Fruit fly (Drosophila melanogaster) whole organism, embryonic: ENCODE measurements around the gene CG32137.
A peak's percentile ranks its signal among the peaks of the same experiment; 100 is the strongest.

ENCODE experiments used
- ATbp ChIP-seq: fragments of 200-800 bp; sonication (Bioruptor generic); optimal IDR thresholded peaks from 2 replicates; lab custom pipeline; 2017; ENCODE audit warnings: missing biosample characterization, mild to moderate bottlenecking, missing genetic modification characterization, missing genetic modification reagents
- Adf1 ChIP-seq: fragments of 200-800 bp; sonication (Bioruptor generic); IDR thresholded peaks from 2 replicates; pipeline ENCODE4 v1.3.6; 2022; ENCODE audit warnings: missing biosample characterization, missing genetic modification characterization
- CG10321 ChIP-seq: fragments of 200-800 bp; sonication (Bioruptor generic); IDR thresholded peaks from 2 replicates; pipeline ENCODE4 v1.3.6; 2022; ENCODE audit warnings: missing biosample characterization, missing genetic modification characterization
- CG10431 ChIP-seq: fragments of 200-800 bp; sonication (Bioruptor generic); optimal IDR thresholded peaks from 3 replicates; lab custom pipeline; 2018; ENCODE audit warnings: missing biosample characterization, mild to moderate bottlenecking, missing genetic modification characterization
- CG11504 ChIP-seq: fragments of 200-800 bp; sonication (Bioruptor generic); optimal IDR thresholded peaks from 3 replicates; lab custom pipeline; 2019; ENCODE audit warnings: missing biosample characterization, mild to moderate bottlenecking, missing genetic modification characterization, moderate library complexity
- CG12104 ChIP-seq: fragments of 200-800 bp; sonication (Bioruptor generic); optimal IDR thresholded peaks from 3 replicates; lab custom pipeline; 2016; ENCODE audit warnings: missing biosample characterization, missing genetic modification characterization
- CG1233 ChIP-seq: fragments of 200-800 bp; sonication (Bioruptor generic); optimal IDR thresholded peaks from 4 replicates; lab custom pipeline; 2018; ENCODE audit warnings: missing biosample characterization, mild to moderate bottlenecking, missing genetic modification characterization
- CG17612 ChIP-seq: fragments of 200-800 bp; sonication (Bioruptor generic); IDR thresholded peaks from 2 replicates; pipeline ENCODE4 v1.3.6; 2022; ENCODE audit warnings: missing biosample characterization, missing genetic modification characterization
- CG17829 ChIP-seq: fragments of 200-800 bp; optimal IDR thresholded peaks from 2 replicates; lab custom pipeline; 2019; ENCODE audit warnings: missing biosample characterization, mild to moderate bottlenecking, missing genetic modification characterization, moderate library complexity
- CG1792 ChIP-seq: fragments of 200-800 bp; sonication (Bioruptor generic); optimal IDR thresholded peaks from 2 replicates; lab custom pipeline; 2016; ENCODE audit warnings: missing biosample characterization, missing genetic modification characterization
- CG18764 ChIP-seq: fragments of 200-800 bp; sonication (Bioruptor generic); optimal IDR thresholded peaks from 3 replicates; lab custom pipeline; 2016; ENCODE audit warnings: missing biosample characterization, missing genetic modification characterization
- CG30020 ChIP-seq: fragments of 200-800 bp; optimal IDR thresholded peaks from 2 replicates; lab custom pipeline; 2019; ENCODE audit warnings: missing biosample characterization, mild to moderate bottlenecking, missing genetic modification characterization, moderate library complexity
- CG31388 ChIP-seq: fragments of 200-800 bp; sonication (Bioruptor generic); optimal IDR thresholded peaks from 2 replicates; lab custom pipeline; 2016; ENCODE audit warnings: missing biosample characterization, missing genetic modification characterization
- CG4424 ChIP-seq: fragments of 200-800 bp; sonication (Bioruptor generic); optimal IDR thresholded peaks from 3 replicates; lab custom pipeline; 2016; ENCODE audit warnings: missing biosample characterization, missing genetic modification characterization
- CG7271 ChIP-seq: fragments of 200-800 bp; sonication (Bioruptor generic); optimal IDR thresholded peaks from 2 replicates; lab custom pipeline; 2018; ENCODE audit warnings: missing biosample characterization, mild to moderate bottlenecking, missing genetic modification characterization, moderate library complexity
- CG7839 ChIP-seq: fragments of 200-800 bp; sonication (Bioruptor generic); optimal IDR thresholded peaks from 3 replicates; lab custom pipeline; 2018; ENCODE audit warnings: missing biosample characterization, mild to moderate bottlenecking, missing genetic modification characterization, moderate library complexity
- CG8281 ChIP-seq: fragments of 200-800 bp; sonication (Bioruptor generic); optimal IDR thresholded peaks from 2 replicates; lab custom pipeline; 2018; ENCODE audit warnings: missing biosample characterization, mild to moderate bottlenecking, missing genetic modification characterization, moderate library complexity
- CG8290 ChIP-seq, 3 experiments: fragments of 200-800 bp; sonication (Bioruptor generic); optimal IDR thresholded peaks; 2 replicates each; lab custom pipeline; 2016 to 2019; ENCODE audit warnings: missing biosample characterization in 3 of 3, missing genetic modification characterization in 3 of 3, mild to moderate bottlenecking in 2 of 3, moderate library complexity in 1 of 3
- Dad ChIP-seq: fragments of 200-800 bp; sonication (Bioruptor generic); optimal IDR thresholded peaks from 3 replicates; lab custom pipeline; 2016; ENCODE audit warnings: missing biosample characterization, missing genetic modification characterization
- Dip3 ChIP-seq: fragments of 200-800 bp; sonication (Bioruptor generic); optimal IDR thresholded peaks from 3 replicates; lab custom pipeline; 2016; ENCODE audit warnings: missing biosample characterization, missing genetic modification characterization
- Doc2 ChIP-seq: fragments of 200-800 bp; sonication (Bioruptor generic); IDR thresholded peaks from 2 replicates; pipeline ENCODE4 v1.3.6; 2022; ENCODE audit warnings: missing biosample characterization, missing genetic modification characterization
- Dp ChIP-seq: fragments of 200-800 bp; sonication (Bioruptor generic); optimal IDR thresholded peaks from 2 replicates; lab custom pipeline; 2018; ENCODE audit warnings: missing biosample characterization, mild to moderate bottlenecking, missing genetic modification characterization, moderate library complexity
- Sin3A ChIP-seq: fragments of >200 bp; optimal IDR thresholded peaks from 2 replicates; lab custom pipeline; 2018
- Sry-δ ChIP-seq: fragments of 200-800 bp; sonication (Bioruptor generic); optimal IDR thresholded peaks from 2 replicates; lab custom pipeline; 2016; ENCODE audit warnings: missing biosample characterization, missing genetic modification characterization
- Stat92E ChIP-seq, 3 experiments: fragments of >200 bp in 2 of 3; fragments of 200-800 bp in 1 of 3; sonication (Bioruptor generic) in 1 of 3; optimal IDR thresholded peaks; 2 replicates each; lab custom pipeline; 2017 to 2019; ENCODE audit warnings: missing biosample characterization in 3 of 3, missing genetic modification characterization in 3 of 3, mild to moderate bottlenecking in 1 of 3, moderate library complexity in 1 of 3
- TFAM ChIP-seq: fragments of 200-800 bp; sonication (Bioruptor generic); optimal IDR thresholded peaks from 2 replicates; lab custom pipeline; 2017; ENCODE audit warnings: missing biosample characterization, missing genetic modification characterization, inconsistent platforms
- YL-1 ChIP-seq: fragments of 200-800 bp; sonication (Bioruptor generic); optimal IDR thresholded peaks from 3 replicates; lab custom pipeline; 2017; ENCODE audit warnings: missing biosample characterization, mild to moderate bottlenecking, missing genetic modification characterization
- cg ChIP-seq: fragments of 200-800 bp; sonication (Bioruptor generic); optimal IDR thresholded peaks from 3 replicates; lab custom pipeline; 2019; ENCODE audit warnings: missing biosample characterization, mild to moderate bottlenecking, missing genetic modification characterization, moderate library complexity
- crol ChIP-seq: fragments of 200-800 bp; sonication (Bioruptor generic); IDR thresholded peaks from 2 replicates; pipeline ENCODE4 v1.3.6; 2022; ENCODE audit warnings: missing biosample characterization, missing genetic modification characterization
- da ChIP-seq: fragments of 200-800 bp; sonication (Bioruptor generic); optimal IDR thresholded peaks from 2 replicates; lab custom pipeline; 2016; ENCODE audit warnings: missing biosample characterization, missing genetic modification characterization
- ewg ChIP-seq: fragments of 200-800 bp; sonication (Bioruptor generic); optimal IDR thresholded peaks from 3 replicates; lab custom pipeline; 2017; ENCODE audit warnings: mild to moderate bottlenecking, missing biosample characterization, missing genetic modification reagents, missing genetic modification characterization
- gcm2 ChIP-seq: fragments of 200-800 bp; sonication (Bioruptor generic); optimal IDR thresholded peaks from 2 replicates; lab custom pipeline; 2016; ENCODE audit warnings: missing biosample characterization, missing genetic modification characterization
- h ChIP-seq: fragments of >200 bp; optimal IDR thresholded peaks from 2 replicates; lab custom pipeline; 2017
- hth ChIP-seq: fragments of >200 bp; optimal IDR thresholded peaks from 2 replicates; lab custom pipeline; 2017; ENCODE audit warnings: inconsistent platforms
- lmd ChIP-seq: fragments of 200-800 bp; sonication (Bioruptor generic); IDR thresholded peaks from 2 replicates; pipeline ENCODE4 v1.3.6; 2022; ENCODE audit warnings: missing biosample characterization, missing genetic modification characterization
- mld ChIP-seq: fragments of 200-800 bp; sonication (Bioruptor generic); IDR thresholded peaks from 3 replicates; pipeline ENCODE4 v1.3.6; 2022; ENCODE audit warnings: missing biosample characterization, missing genetic modification characterization; ENCODE audit not compliant: partially characterized antibody
- org-1 ChIP-seq: fragments of 200-800 bp; sonication (Bioruptor generic); optimal IDR thresholded peaks from 2 replicates; lab custom pipeline; 2017; ENCODE audit warnings: missing biosample characterization, missing genetic modification characterization
- phol ChIP-seq: fragments of 200-800 bp; sonication (Bioruptor generic); optimal IDR thresholded peaks from 3 replicates; lab custom pipeline; 2018; ENCODE audit warnings: missing biosample characterization, mild to moderate bottlenecking, missing genetic modification characterization, moderate library complexity
- prd ChIP-seq, 3 experiments: fragments of >200 bp in 2 of 3; fragments of 200-800 bp in 1 of 3; sonication (Bioruptor generic) in 1 of 3; optimal IDR thresholded peaks in 2 of 3; IDR thresholded peaks in 1 of 3; 2 replicates in 2 of 3; 3 replicates in 1 of 3; pipeline versions ENCODE4 v1.3.6 to Lab custom; 2017 to 2022; ENCODE audit warnings: missing biosample characterization in 1 of 3, missing genetic modification characterization in 1 of 3
- shn ChIP-seq: fragments of 200-800 bp; sonication (Bioruptor generic); optimal IDR thresholded peaks from 3 replicates; lab custom pipeline; 2016; ENCODE audit warnings: missing biosample characterization, missing genetic modification characterization
- slbo ChIP-seq: fragments of 200-800 bp; sonication (Bioruptor generic); IDR thresholded peaks from 2 replicates; pipeline ENCODE4 v1.3.6; 2022; ENCODE audit warnings: missing biosample characterization, missing genetic modification characterization
- sug ChIP-seq: fragments of 200-800 bp; optimal IDR thresholded peaks from 2 replicates; lab custom pipeline; 2019; ENCODE audit warnings: missing biosample characterization, mild to moderate bottlenecking, missing genetic modification characterization, moderate library complexity
- tin ChIP-seq: fragments of 200-800 bp; sonication (Bioruptor generic); optimal IDR thresholded peaks from 3 replicates; lab custom pipeline; 2016; ENCODE audit warnings: missing biosample characterization, missing genetic modification characterization
- trem ChIP-seq: fragments of 200-800 bp; optimal IDR thresholded peaks from 3 replicates; lab custom pipeline; 2019; ENCODE audit warnings: missing biosample characterization, mild to moderate bottlenecking, missing genetic modification characterization, moderate library complexity
- twi ChIP-seq: fragments of 200-800 bp; optimal IDR thresholded peaks from 2 replicates; lab custom pipeline; 2019; ENCODE audit warnings: missing biosample characterization, mild to moderate bottlenecking, missing genetic modification characterization, moderate library complexity
- vvl ChIP-seq: fragments of 200-800 bp; sonication (Bioruptor generic); IDR thresholded peaks from 2 replicates; pipeline ENCODE4 v1.3.6; 2022; ENCODE audit warnings: missing biosample characterization, missing genetic modification characterization
- wdn ChIP-seq: fragments of 200-800 bp; sonication (Bioruptor generic); IDR thresholded peaks from 2 replicates; pipeline ENCODE4 v1.3.6; 2022; ENCODE audit warnings: missing biosample characterization, missing genetic modification characterization

CG32137 gene

dm6 chr3L:13922023-13922652, 16.9 kb upstream of the CG32137 start (continued):
- TF ChIP-seq phol (tag; lab: Kevin White, UChicago) (peak; percentile 50), TFAM (GFP tag; lab: Kevin White, UChicago) (no peak), CG8290 (GFP tag; optimal IDR thresholded peaks at IDR 0.05; lab: Kevin White, UChicago) (no peak), CG8290 (tag; optimal IDR thresholded peaks at IDR 0.05; lab: Kevin White, UChicago) (no peak), CG7839 (tag; lab: Kevin White, UChicago) (peak; percentile 62), slbo (GFP tag; lab: Robert Waterston, UW) (peak; percentile 61; the same call in 1 of the 2 replicates), h (lab: Kevin White, UChicago) (no peak), CG30020 (tag; lab: Kevin White, UChicago) (no peak), ATbp (GFP tag; lab: Kevin White, UChicago) (peak; percentile 43), CG7271 (tag; lab: Kevin White, UChicago) (no peak), twi (tag; lab: Kevin White, UChicago) (no peak), Doc2 (GFP tag; lab: Robert Waterston, UW) (no peak), Dad (GFP tag; lab: Kevin White, UChicago) (no peak), trem (tag; lab: Kevin White, UChicago) (no peak), org-1 (GFP tag; lab: Kevin White, UChicago) (no peak), Sry-δ (GFP tag; lab: Kevin White, UChicago) (no peak), mld (GFP tag; lab: Robert Waterston, UW) (no peak), ewg (GFP tag; lab: Kevin White, UChicago) (peak; percentile 16), CG11504 (tag; lab: Kevin White, UChicago) (peak; percentile 58), lmd (GFP tag; lab: Robert Waterston, UW) (peak; percentile 61), CG10321 (no peak), sug (tag; lab: Kevin White, UChicago) (peak; percentile 5), gcm2 (GFP tag; lab: Kevin White, UChicago) (no peak), CG10431 (GFP tag; lab: Kevin White, UChicago) (no peak), hth (lab: Kevin White, UChicago) (no peak), CG8281 (tag; lab: Kevin White, UChicago) (no peak), CG1233 (GFP tag; lab: Kevin White, UChicago) (no peak), da (no peak), CG12104 (GFP tag; lab: Kevin White, UChicago) (peak; percentile 45), prd (optimal IDR thresholded peaks at IDR 0.05; lab: Kevin White, UChicago) (no peak), prd (GFP tag; IDR thresholded peaks at IDR 0.05; lab: Robert Waterston, UW) (peak; percentile 67), CG1792 (GFP tag; lab: Kevin White, UChicago) (peak; percentile 14), Stat92E (GFP tag; optimal IDR thresholded peaks at IDR 0.05; lab: Kevin White, UChicago) (no peak), CG17829 (tag; lab: Kevin White, UChicago) (peak; percentile 49)

- TF ChIP-seq Dip3 (GFP tag; lab: Kevin White, UChicago) = peak; percentile 32
- no peak for TF ChIP-seq mld (GFP tag; lab: Robert Waterston, UW)
- TF ChIP-seq Dp (GFP tag; lab: Kevin White, UChicago) = no peak
- TF ChIP-seq CG31388 (GFP tag; lab: Kevin White, UChicago) = no peak
- no peak for TF ChIP-seq cg (GFP tag; lab: Kevin White, UChicago)
- peak; percentile 38 for TF ChIP-seq CG4424 (GFP tag; lab: Kevin White, UChicago)
- TF ChIP-seq crol (GFP tag; lab: Robert Waterston, UW) = no peak
- TF ChIP-seq YL-1 (GFP tag; lab: Kevin White, UChicago) = no peak
- TF ChIP-seq TFAM (GFP tag; lab: Kevin White, UChicago) = no peak
- peak; percentile 76 for TF ChIP-seq wdn (GFP tag; lab: Robert Waterston, UW)
- TF ChIP-seq Sin3A (lab: Kevin White, UChicago) = no peak
- TF ChIP-seq shn (GFP tag; lab: Kevin White, UChicago) = no peak
- peak; percentile 42 for TF ChIP-seq tin (GFP tag; lab: Kevin White, UChicago)
- TF ChIP-seq CG17612 (GFP tag; lab: Robert Waterston, UW) = 0 out of 2 replicates have a peak, but pooled peaks have one; percentile 13
- TF ChIP-seq CG18764 (GFP tag; lab: Kevin White, UChicago) = peak; percentile 21
- peak; percentile 83 for TF ChIP-seq vvl
- TF ChIP-seq Adf1 (GFP tag; lab: Robert Waterston, UW) = peak; percentile 47; the same call in 1 of the 2 replicates
Observed at dm6 chr3L:13923332-13924272, 15.4 kb upstream of the CG32137 start.
